Worm (Caenorhabditis elegans) whole organism, L2 larva: ENCODE measurements around the gene atfs-1.

Source experiments
- nhr-25 ChIP-seq: fragments of 150-350 bp; sonication (generic microtip); optimal IDR thresholded peaks from 3 replicates; lab custom pipeline; 2014; ENCODE audit warnings: missing biosample characterization, missing genetic modification characterization
- ztf-4 ChIP-seq: fragments of 150-350 bp; optimal IDR thresholded peaks from 2 replicates; lab custom pipeline; 2014; ENCODE audit warnings: missing biosample characterization, missing genetic modification characterization

DNA sequence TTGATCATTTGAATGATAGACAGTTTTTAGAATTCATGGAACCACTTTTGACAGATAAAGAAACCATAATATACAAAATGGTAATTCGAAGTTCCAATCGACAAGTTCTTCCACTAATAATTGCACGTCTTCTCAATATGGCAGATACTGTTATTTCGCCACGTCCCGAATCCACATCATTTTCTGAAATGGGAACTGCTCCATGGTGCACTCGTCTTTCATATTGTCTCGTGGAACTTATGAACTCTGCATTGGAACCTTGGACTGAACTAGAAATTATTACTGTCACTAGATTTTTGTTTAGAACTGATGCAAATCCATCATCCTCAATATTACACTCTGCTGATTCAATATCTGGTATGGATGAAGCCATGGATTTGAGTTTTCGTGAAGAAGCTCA lies 6.4 kb upstream of the atfs-1 start:
- TF ChIP-seq ztf-4 (no peak), nhr-25 (tag; lab: Kevin White, UChicago) (no peak)
